Fruit fly (Drosophila melanogaster) whole organism, prepupa: ENCODE results near the gene Cpr62Bb.

ENCODE experiments used
- Blimp-1 ChIP-seq: fragments of 200-800 bp; sonication (Bioruptor generic); optimal IDR thresholded peaks from 3 replicates; lab custom pipeline; 2017; ENCODE audit warnings: missing biosample characterization, missing genetic modification characterization, mild to moderate bottlenecking, moderate library complexity, missing genetic modification reagents
- CG10631 ChIP-seq: fragments of 200-800 bp; sonication (Bioruptor generic); optimal IDR thresholded peaks from 2 replicates; lab custom pipeline; 2016; ENCODE audit warnings: missing biosample characterization, missing genetic modification characterization
- CG10669 ChIP-seq: fragments of 200-800 bp; sonication (Bioruptor generic); optimal IDR thresholded peaks from 3 replicates; lab custom pipeline; 2018; ENCODE audit warnings: missing biosample characterization, mild to moderate bottlenecking, missing genetic modification characterization, moderate library complexity
- CG11294 ChIP-seq: fragments of 200-800 bp; sonication (Bioruptor generic); IDR thresholded peaks from 2 replicates; pipeline ENCODE4 v1.3.6; 2022; ENCODE audit warnings: missing biosample characterization, missing genetic modification characterization
- CG11762 ChIP-seq: fragments of 200-800 bp; sonication (Bioruptor generic); optimal IDR thresholded peaks from 3 replicates; lab custom pipeline; 2016; ENCODE audit warnings: missing biosample characterization, missing genetic modification characterization; ENCODE audit not compliant: insufficient read depth
- CG11902 ChIP-seq: fragments of 200-800 bp; sonication (Bioruptor generic); optimal IDR thresholded peaks from 3 replicates; lab custom pipeline; 2016; ENCODE audit warnings: missing biosample characterization, missing genetic modification characterization
- CG15336 ChIP-seq: fragments of 200-800 bp; sonication (Bioruptor generic); IDR thresholded peaks from 2 replicates; pipeline ENCODE4 v1.3.6; 2022; ENCODE audit warnings: missing biosample characterization, missing genetic modification characterization
- CG1621 ChIP-seq: fragments of 200-800 bp; sonication (Bioruptor generic); optimal IDR thresholded peaks from 3 replicates; lab custom pipeline; 2018; ENCODE audit warnings: missing biosample characterization, mild to moderate bottlenecking, missing genetic modification characterization
- CG16779 ChIP-seq: fragments of 200-800 bp; sonication (Bioruptor generic); optimal IDR thresholded peaks from 3 replicates; lab custom pipeline; 2017; ENCODE audit warnings: missing biosample characterization, mild to moderate bottlenecking, missing genetic modification characterization
- CG3032 ChIP-seq: fragments of 200-800 bp; optimal IDR thresholded peaks from 2 replicates; lab custom pipeline; 2019; ENCODE audit warnings: missing biosample characterization, mild to moderate bottlenecking, missing genetic modification characterization, moderate library complexity
- CG31627 ChIP-seq: fragments of 200-800 bp; sonication (Bioruptor generic); optimal IDR thresholded peaks from 3 replicates; lab custom pipeline; 2016; ENCODE audit warnings: missing biosample characterization, missing genetic modification characterization
- CG32006 ChIP-seq: fragments of 200-800 bp; sonication (Bioruptor generic); optimal IDR thresholded peaks from 3 replicates; lab custom pipeline; 2017; ENCODE audit warnings: missing biosample characterization, mild to moderate bottlenecking, missing genetic modification characterization
- CG3919 ChIP-seq: fragments of 200-800 bp; sonication (Bioruptor generic); optimal IDR thresholded peaks from 3 replicates; lab custom pipeline; 2016; ENCODE audit warnings: missing biosample characterization, missing genetic modification characterization
- CG4318 ChIP-seq: fragments of 200-800 bp; sonication (Bioruptor generic); optimal IDR thresholded peaks from 3 replicates; lab custom pipeline; 2017; ENCODE audit warnings: missing biosample characterization, mild to moderate bottlenecking, missing genetic modification characterization
- CG6163 ChIP-seq: fragments of 200-800 bp; sonication (Bioruptor generic); IDR thresholded peaks from 3 replicates; pipeline ENCODE4 v1.3.6; 2022; ENCODE audit warnings: missing biosample characterization, missing genetic modification characterization
- CG6276 ChIP-seq: fragments of 200-800 bp; sonication (Bioruptor generic); optimal IDR thresholded peaks from 2 replicates; lab custom pipeline; 2017; ENCODE audit warnings: missing biosample characterization, mild to moderate bottlenecking, missing genetic modification characterization
- CG6792 ChIP-seq: fragments of 200-800 bp; sonication (Bioruptor generic); optimal IDR thresholded peaks from 3 replicates; lab custom pipeline; 2016; ENCODE audit warnings: missing biosample characterization, missing genetic modification characterization
- CG6854 ChIP-seq: fragments of 200-800 bp; sonication (Bioruptor generic); optimal IDR thresholded peaks from 2 replicates; lab custom pipeline; 2017; ENCODE audit warnings: missing biosample characterization, mild to moderate bottlenecking, missing genetic modification characterization
- CG7368 ChIP-seq: fragments of 200-800 bp; sonication (Bioruptor generic); optimal IDR thresholded peaks from 3 replicates; lab custom pipeline; 2016; ENCODE audit warnings: missing biosample characterization, missing genetic modification characterization
- CG8119 ChIP-seq: fragments of 200-800 bp; sonication (Bioruptor generic); IDR thresholded peaks from 3 replicates; pipeline ENCODE4 v1.3.6; 2022; ENCODE audit warnings: missing biosample characterization, missing genetic modification characterization
- CG9139 ChIP-seq: fragments of 200-800 bp; sonication (Bioruptor generic); optimal IDR thresholded peaks from 3 replicates; lab custom pipeline; 2017; ENCODE audit warnings: missing biosample characterization, mild to moderate bottlenecking, missing genetic modification characterization
- Eip75B ChIP-seq: fragments of 200-800 bp; sonication (Bioruptor generic); optimal IDR thresholded peaks from 3 replicates; lab custom pipeline; 2016; ENCODE audit warnings: missing biosample characterization, missing genetic modification characterization
- Eip78C ChIP-seq: fragments of 200-800 bp; sonication (Bioruptor generic); peaks from one replicate; lab custom pipeline; 2016; ENCODE audit warnings: missing biosample characterization, missing genetic modification characterization
- Eip93F ChIP-seq: fragments of 200-800 bp; sonication (Bioruptor generic); optimal IDR thresholded peaks from 2 replicates; lab custom pipeline; 2016; ENCODE audit warnings: missing biosample characterization, mild to moderate bottlenecking, missing genetic modification characterization
- Ets21C ChIP-seq: fragments of 200-800 bp; sonication (Bioruptor generic); optimal IDR thresholded peaks from 3 replicates; lab custom pipeline; 2016; ENCODE audit warnings: missing biosample characterization, missing genetic modification characterization
- Ets96B ChIP-seq: fragments of 200-800 bp; optimal IDR thresholded peaks from 2 replicates; lab custom pipeline; 2019; ENCODE audit warnings: missing biosample characterization, mild to moderate bottlenecking, missing genetic modification characterization, moderate library complexity
- Hr38 ChIP-seq: sonication (Bioruptor generic); optimal IDR thresholded peaks from 2 replicates; lab custom pipeline; 2016; ENCODE audit warnings: missing biosample characterization, missing genetic modification characterization
- Hr39 ChIP-seq: fragments of 200-800 bp; sonication (Bioruptor generic); optimal IDR thresholded peaks from 2 replicates; lab custom pipeline; 2016; ENCODE audit warnings: missing biosample characterization, missing genetic modification characterization
- Lpt ChIP-seq: fragments of 200-800 bp; sonication (Bioruptor generic); optimal IDR thresholded peaks from 3 replicates; lab custom pipeline; 2016; ENCODE audit warnings: missing biosample characterization, missing genetic modification characterization
- OdsH ChIP-seq: fragments of 200-800 bp; sonication (Bioruptor generic); optimal IDR thresholded peaks from 3 replicates; lab custom pipeline; 2016; ENCODE audit warnings: missing biosample characterization, missing genetic modification characterization
- Smox ChIP-seq: fragments of 200-800 bp; sonication (Bioruptor generic); optimal IDR thresholded peaks from 3 replicates; lab custom pipeline; 2016; ENCODE audit warnings: missing biosample characterization, missing genetic modification characterization
- Sox102F ChIP-seq: fragments of 200-800 bp; sonication (Bioruptor generic); optimal IDR thresholded peaks from 2 replicates; lab custom pipeline; 2016; ENCODE audit warnings: missing biosample characterization, mild to moderate bottlenecking, missing genetic modification characterization
- Sox15 ChIP-seq: fragments of 200-800 bp; sonication (Bioruptor generic); optimal IDR thresholded peaks from 3 replicates; lab custom pipeline; 2016; ENCODE audit warnings: missing biosample characterization, missing genetic modification characterization
- acj6 ChIP-seq: fragments of 200-800 bp; sonication (Bioruptor generic); optimal IDR thresholded peaks from 3 replicates; lab custom pipeline; 2016; ENCODE audit warnings: missing biosample characterization, missing genetic modification characterization
- cyc ChIP-seq: fragments of 200-800 bp; sonication (Bioruptor generic); optimal IDR thresholded peaks from 3 replicates; lab custom pipeline; 2016; ENCODE audit warnings: missing biosample characterization, missing genetic modification characterization
- dsx ChIP-seq: fragments of 200-800 bp; optimal IDR thresholded peaks from 3 replicates; lab custom pipeline; 2019; ENCODE audit warnings: missing biosample characterization, mild to moderate bottlenecking, missing genetic modification characterization, moderate library complexity; ENCODE audit not compliant: poor library complexity, severe bottlenecking
- fd59A ChIP-seq: fragments of 200-800 bp; sonication (Bioruptor generic); optimal IDR thresholded peaks from 2 replicates; lab custom pipeline; 2017; ENCODE audit warnings: missing biosample characterization, mild to moderate bottlenecking, missing genetic modification characterization, missing genetic modification reagents
- fd85E ChIP-seq: fragments of 200-800 bp; sonication (Bioruptor generic); optimal IDR thresholded peaks from 3 replicates; lab custom pipeline; 2016; ENCODE audit warnings: missing biosample characterization, missing genetic modification characterization
- fkh ChIP-seq: fragments of 200-800 bp; sonication (Bioruptor generic); optimal IDR thresholded peaks from 3 replicates; lab custom pipeline; 2017; ENCODE audit warnings: missing biosample characterization, mild to moderate bottlenecking, missing genetic modification characterization, moderate library complexity
- net ChIP-seq: fragments of 200-800 bp; sonication (Bioruptor generic); optimal IDR thresholded peaks from 3 replicates; lab custom pipeline; 2016; ENCODE audit warnings: missing biosample characterization, missing genetic modification characterization
- salr ChIP-seq, 2 experiments: fragments of 200-800 bp; sonication (Bioruptor generic); optimal IDR thresholded peaks; 3 replicates each; lab custom pipeline; 2016 to 2018; ENCODE audit warnings: missing biosample characterization in 2 of 2, missing genetic modification characterization in 2 of 2, mild to moderate bottlenecking in 1 of 2
- spab ChIP-seq: fragments of 200-800 bp; sonication (Bioruptor generic); optimal IDR thresholded peaks from 2 replicates; lab custom pipeline; 2017; ENCODE audit warnings: missing biosample characterization, mild to moderate bottlenecking, missing genetic modification characterization, missing genetic modification reagents
- ss ChIP-seq, 2 experiments: fragments of 200-800 bp; sonication (Bioruptor generic); optimal IDR thresholded peaks; 2 replicates in 1 of 2; 3 replicates in 1 of 2; lab custom pipeline; 2017 to 2018; ENCODE audit warnings: mild to moderate bottlenecking in 2 of 2, missing biosample characterization in 2 of 2, missing genetic modification characterization in 2 of 2, moderate library complexity in 1 of 2
- topi ChIP-seq: fragments of 200-800 bp; sonication (Bioruptor generic); optimal IDR thresholded peaks from 3 replicates; lab custom pipeline; 2016; ENCODE audit warnings: missing biosample characterization, missing genetic modification characterization
- vri ChIP-seq: fragments of 200-800 bp; sonication (Bioruptor generic); optimal IDR thresholded peaks from 3 replicates; lab custom pipeline; 2016; ENCODE audit warnings: missing biosample characterization, mild to moderate bottlenecking, missing genetic modification characterization

Cpr62Bb gene

dm6 chr3L:1866021-1866811, 31.3 kb upstream of the Cpr62Bb start (continued):
- TF ChIP-seq Hr39 (GFP tag; lab: Kevin White, UChicago) (no peak), CG6163 (GFP tag; lab: Robert Waterston, UW) (no peak), CG10669 (GFP tag; lab: Kevin White, UChicago) (no peak), CG10631 (GFP tag; lab: Kevin White, UChicago) (no peak), OdsH (GFP tag; lab: Kevin White, UChicago) (no peak), fkh (GFP tag; lab: Kevin White, UChicago) (no peak), CG11294 (GFP tag; lab: Robert Waterston, UW) (no peak), cyc (GFP tag; lab: Kevin White, UChicago) (no peak), fd85E (no peak), CG1621 (tag; lab: Kevin White, UChicago) (peak; percentile 3), CG8119 (GFP tag; lab: Robert Waterston, UW) (0 out of 3 replicates have a peak, but pooled peaks have one; percentile 17), Eip78C (GFP tag; lab: Kevin White, UChicago) (no peak), Hr38 (GFP tag; lab: Kevin White, UChicago) (no peak), ss (GFP tag; optimal IDR thresholded peaks at IDR 0.05; lab: Kevin White, UChicago) (peak; percentile 31 to 38), CG3032 (tag; lab: Kevin White, UChicago) (no peak), Smox (GFP tag; lab: Kevin White, UChicago) (no peak), Sox15 (GFP tag; lab: Kevin White, UChicago) (no peak)

- no peak for TF ChIP-seq fd85E
- no peak for TF ChIP-seq CG9139 (GFP tag; lab: Kevin White, UChicago)
- peak; percentile 72 for TF ChIP-seq Eip78C (GFP tag; lab: Kevin White, UChicago)
- TF ChIP-seq CG11762 (GFP tag; lab: Kevin White, UChicago) = no peak
- peak; percentile 40 for TF ChIP-seq topi (GFP tag; lab: Kevin White, UChicago)
- peak; percentile 50 for TF ChIP-seq Ets21C (GFP tag; lab: Kevin White, UChicago)
- TF ChIP-seq spab (GFP tag; lab: Kevin White, UChicago) = no peak
- peak; percentile 51 for TF ChIP-seq CG32006 (GFP tag; lab: Kevin White, UChicago)
- peak; percentile 41 for TF ChIP-seq CG3919 (GFP tag; lab: Kevin White, UChicago)
- TF ChIP-seq Blimp-1 (GFP tag; lab: Kevin White, UChicago) = no peak
- TF ChIP-seq Eip93F = no peak
- TF ChIP-seq OdsH (GFP tag; lab: Kevin White, UChicago) = no peak
- no peak for TF ChIP-seq vri (GFP tag; lab: Kevin White, UChicago)
- TF ChIP-seq CG6276 (GFP tag; lab: Kevin White, UChicago) = no peak
- no peak for TF ChIP-seq CG4318 (GFP tag; lab: Kevin White, UChicago)
- TF ChIP-seq cyc (GFP tag; lab: Kevin White, UChicago) = peak; percentile 70
- TF ChIP-seq CG6163 (GFP tag; lab: Robert Waterston, UW) = 0 out of 3 replicates have a peak, but pooled peaks have one; percentile 56
- TF ChIP-seq CG1621 (tag; lab: Kevin White, UChicago) = peak; percentile 69
- TF ChIP-seq ss (GFP tag; optimal IDR thresholded peaks at IDR 0.05; lab: Kevin White, UChicago) = peak in 1 of 2 experiments; percentile 8
- TF ChIP-seq CG16779 (tag; lab: Kevin White, UChicago) = no peak
- peak; percentile 34 for TF ChIP-seq Lpt (GFP tag; lab: Kevin White, UChicago)
- peak; percentile 28 for TF ChIP-seq acj6 (GFP tag; lab: Kevin White, UChicago)
- no peak for TF ChIP-seq fd59A (GFP tag; lab: Kevin White, UChicago)
- 0 out of 2 replicates have a peak, but pooled peaks have one; percentile 28 for TF ChIP-seq CG15336 (GFP tag; lab: Robert Waterston, UW)
- TF ChIP-seq CG31627 (GFP tag; lab: Kevin White, UChicago) = peak; percentile 73
- TF ChIP-seq CG10631 (GFP tag; lab: Kevin White, UChicago) = no peak
- no peak for TF ChIP-seq CG8119 (GFP tag; lab: Robert Waterston, UW)
- TF ChIP-seq dsx (GFP tag; lab: Kevin White, UChicago) = peak; percentile 2
- TF ChIP-seq CG6792 (GFP tag; lab: Kevin White, UChicago) = no peak
- peak; percentile 30 for TF ChIP-seq Ets96B (tag; lab: Kevin White, UChicago)
- peak; percentile 19 for TF ChIP-seq CG6854 (GFP tag; lab: Kevin White, UChicago)
- no peak for TF ChIP-seq Sox102F (GFP tag; lab: Kevin White, UChicago)
- no peak for TF ChIP-seq CG7368 (GFP tag; lab: Kevin White, UChicago)
- TF ChIP-seq net (GFP tag; lab: Kevin White, UChicago) = no peak
- TF ChIP-seq salr (GFP tag; optimal IDR thresholded peaks at IDR 0.05; lab: Kevin White, UChicago) = no peak
- TF ChIP-seq Eip75B (GFP tag; lab: Kevin White, UChicago) = peak; percentile 43
- peak; percentile 34 for TF ChIP-seq CG11902 (GFP tag; lab: Kevin White, UChicago)
- TF ChIP-seq Sox15 (GFP tag; lab: Kevin White, UChicago) = peak; percentile 46
Measured at dm6 chr3L:1865121-1865727, 30.3 kb upstream of the Cpr62Bb start, which contains the start of the genes HBS1 and CG12025. Gene HBS1, minus strand, starts transcription at chr3L:1865240. Gene CG12025, plus strand, starts transcription at chr3L:1865430.
